Fruit fly (Drosophila melanogaster) whole organism, embryonic: ENCODE measurements around the gene CG10383.

ENCODE experiments used
- Atf3 ChIP-seq: fragments of 200-800 bp; sonication (Bioruptor generic); optimal IDR thresholded peaks from 3 replicates; lab custom pipeline; 2016; ENCODE audit warnings: missing biosample characterization, missing genetic modification characterization
- Atf6 ChIP-seq: fragments of 200-800 bp; sonication (Bioruptor generic); IDR thresholded peaks from 2 replicates; pipeline ENCODE4 v1.3.6; 2022; ENCODE audit warnings: missing biosample characterization, missing genetic modification characterization
- CG10209 ChIP-seq: fragments of 200-800 bp; sonication (Bioruptor generic); optimal IDR thresholded peaks from 3 replicates; lab custom pipeline; 2017; ENCODE audit warnings: missing biosample characterization, mild to moderate bottlenecking, missing genetic modification characterization, missing genetic modification reagents
- CG11093 ChIP-seq: fragments of 200-800 bp; sonication (Bioruptor generic); IDR thresholded peaks from 3 replicates; pipeline ENCODE4 v1.3.6; 2022; ENCODE audit warnings: missing biosample characterization, missing genetic modification characterization
- CG12391 ChIP-seq: fragments of 200-800 bp; sonication (Bioruptor generic); optimal IDR thresholded peaks from 3 replicates; lab custom pipeline; 2018; ENCODE audit warnings: missing biosample characterization, mild to moderate bottlenecking, missing genetic modification characterization, moderate library complexity
- CG12659 ChIP-seq: fragments of 200-800 bp; sonication (Bioruptor generic); optimal IDR thresholded peaks from 3 replicates; lab custom pipeline; 2017; ENCODE audit warnings: mild to moderate bottlenecking, missing biosample characterization, missing genetic modification reagents, missing genetic modification characterization
- CG14441 ChIP-seq: fragments of 200-800 bp; sonication (Bioruptor generic); IDR thresholded peaks from 2 replicates; pipeline ENCODE4 v1.3.6; 2022; ENCODE audit warnings: missing biosample characterization, missing genetic modification characterization
- CG15011 ChIP-seq: fragments of 200-800 bp; sonication (Bioruptor generic); optimal IDR thresholded peaks from 3 replicates; lab custom pipeline; 2018; ENCODE audit warnings: missing biosample characterization, mild to moderate bottlenecking, missing genetic modification characterization
- CG1529 ChIP-seq: fragments of 200-800 bp; sonication (Bioruptor generic); optimal IDR thresholded peaks from 3 replicates; lab custom pipeline; 2018; ENCODE audit warnings: missing biosample characterization, missing genetic modification characterization
- CG15479 ChIP-seq: fragments of 200-800 bp; sonication (Bioruptor generic); optimal IDR thresholded peaks from 3 replicates; lab custom pipeline; 2019; ENCODE audit warnings: missing biosample characterization, mild to moderate bottlenecking, missing genetic modification characterization, moderate library complexity
- CG15696 ChIP-seq: fragments of 200-800 bp; sonication (Bioruptor generic); optimal IDR thresholded peaks from 2 replicates; lab custom pipeline; 2019; ENCODE audit warnings: missing biosample characterization, mild to moderate bottlenecking, missing genetic modification characterization, moderate library complexity
- CG1602 ChIP-seq: fragments of 200-800 bp; sonication (Bioruptor generic); optimal IDR thresholded peaks from 3 replicates; lab custom pipeline; 2016; ENCODE audit warnings: missing biosample characterization, missing genetic modification characterization
- CG16779 ChIP-seq: fragments of 200-800 bp; sonication (Bioruptor generic); IDR thresholded peaks from 2 replicates; pipeline ENCODE4 v1.3.6; 2022; ENCODE audit warnings: missing biosample characterization, missing genetic modification characterization
- CG1832 ChIP-seq: fragments of 200-800 bp; sonication (Bioruptor generic); optimal IDR thresholded peaks from 2 replicates; lab custom pipeline; 2017; ENCODE audit warnings: missing biosample characterization, mild to moderate bottlenecking, missing genetic modification characterization, inconsistent platforms
- CG2129 ChIP-seq: fragments of 200-800 bp; sonication (Bioruptor generic); IDR thresholded peaks from 2 replicates; pipeline ENCODE4 v1.3.6; 2022; ENCODE audit warnings: missing biosample characterization, missing genetic modification characterization; ENCODE audit not compliant: partially characterized antibody
- CG31365 ChIP-seq: fragments of 200-800 bp; sonication (Bioruptor generic); optimal IDR thresholded peaks from 2 replicates; lab custom pipeline; 2018; ENCODE audit warnings: missing biosample characterization, mild to moderate bottlenecking, missing genetic modification characterization
- CG3163 ChIP-seq: fragments of 200-800 bp; sonication (Bioruptor generic); optimal IDR thresholded peaks from 3 replicates; lab custom pipeline; 2016; ENCODE audit warnings: missing biosample characterization, missing genetic modification characterization
- CG3995 ChIP-seq: fragments of 200-800 bp; sonication (Bioruptor generic); optimal IDR thresholded peaks from 3 replicates; lab custom pipeline; 2016; ENCODE audit warnings: missing biosample characterization, missing genetic modification characterization
- CG4282 ChIP-seq: fragments of 200-800 bp; sonication (Bioruptor generic); optimal IDR thresholded peaks from 2 replicates; lab custom pipeline; 2016; ENCODE audit warnings: missing biosample characterization, missing genetic modification characterization
- CG5180 ChIP-seq: fragments of 200-800 bp; sonication (Bioruptor generic); optimal IDR thresholded peaks from 3 replicates; lab custom pipeline; 2017; ENCODE audit warnings: missing biosample characterization, missing genetic modification characterization, mild to moderate bottlenecking, moderate library complexity, missing genetic modification reagents
- CG5953 ChIP-seq: fragments of 200-800 bp; sonication (Bioruptor generic); IDR thresholded peaks from 2 replicates; pipeline ENCODE4 v1.3.6; 2022; ENCODE audit warnings: missing biosample characterization, missing genetic modification characterization
- CG6791 ChIP-seq: fragments of 200-800 bp; sonication (Bioruptor generic); IDR thresholded peaks from 3 replicates; pipeline ENCODE4 v1.3.6; 2022; ENCODE audit warnings: missing biosample characterization, missing genetic modification characterization; ENCODE audit not compliant: partially characterized antibody
- CG8089 ChIP-seq: fragments of 200-800 bp; sonication (Bioruptor generic); optimal IDR thresholded peaks from 3 replicates; lab custom pipeline; 2016; ENCODE audit warnings: missing biosample characterization, missing genetic modification characterization
- CG8281 ChIP-seq: fragments of 200-800 bp; sonication (Bioruptor generic); optimal IDR thresholded peaks from 2 replicates; lab custom pipeline; 2018; ENCODE audit warnings: missing biosample characterization, mild to moderate bottlenecking, missing genetic modification characterization, moderate library complexity
- CG8290 ChIP-seq, 3 experiments: fragments of 200-800 bp; sonication (Bioruptor generic); optimal IDR thresholded peaks; 2 replicates each; lab custom pipeline; 2016 to 2019; ENCODE audit warnings: missing biosample characterization in 3 of 3, missing genetic modification characterization in 3 of 3, mild to moderate bottlenecking in 2 of 3, moderate library complexity in 1 of 3
- CG8944 ChIP-seq: fragments of 200-800 bp; sonication (Bioruptor generic); optimal IDR thresholded peaks from 3 replicates; lab custom pipeline; 2016; ENCODE audit warnings: missing biosample characterization, missing genetic modification characterization
- CG9932 ChIP-seq: fragments of 200-800 bp; sonication (Bioruptor generic); IDR thresholded peaks from 2 replicates; pipeline ENCODE4 v1.3.6; 2022; ENCODE audit warnings: missing biosample characterization, missing genetic modification characterization
- HLH54F ChIP-seq: fragments of 200-800 bp; sonication (Bioruptor generic); optimal IDR thresholded peaks from 3 replicates; lab custom pipeline; 2016; ENCODE audit warnings: missing biosample characterization, missing genetic modification characterization
- Hr51 ChIP-seq, 2 experiments: fragments of 200-800 bp; sonication (Bioruptor generic); optimal IDR thresholded peaks; 2 replicates in 1 of 2; 3 replicates in 1 of 2; lab custom pipeline; 2016 to 2018; ENCODE audit warnings: missing biosample characterization in 2 of 2, missing genetic modification characterization in 2 of 2, mild to moderate bottlenecking in 1 of 2, moderate library complexity in 1 of 2
- Lim3 ChIP-seq: fragments of 200-800 bp; sonication (Bioruptor generic); IDR thresholded peaks from 2 replicates; pipeline ENCODE4 v1.3.6; 2022; ENCODE audit warnings: missing biosample characterization, missing genetic modification characterization
- MBD-R2 ChIP-seq: fragments of 200-800 bp; sonication (Bioruptor generic); IDR thresholded peaks from 2 replicates; pipeline ENCODE4 v1.3.6; 2022; ENCODE audit warnings: missing biosample characterization, missing genetic modification characterization
- Nf-YB ChIP-seq: fragments of 200-800 bp; sonication (Bioruptor generic); optimal IDR thresholded peaks from 3 replicates; lab custom pipeline; 2019; ENCODE audit warnings: missing biosample characterization, mild to moderate bottlenecking, missing genetic modification characterization, moderate library complexity
- Trl ChIP-seq, 3 experiments: fragments of >200 bp in 2 of 3; fragments of 200-800 bp in 1 of 3; sonication (Bioruptor generic) in 1 of 3; optimal IDR thresholded peaks; 2 replicates in 1 of 3; 3 replicates in 2 of 3; lab custom pipeline; 2016 to 2017; ENCODE audit warnings: missing biosample characterization in 1 of 3, missing genetic modification characterization in 1 of 3
- bigmax ChIP-seq: fragments of 200-800 bp; sonication (Bioruptor generic); optimal IDR thresholded peaks from 2 replicates; lab custom pipeline; 2018; ENCODE audit warnings: missing biosample characterization, mild to moderate bottlenecking, missing genetic modification characterization
- exex ChIP-seq: fragments of 200-800 bp; sonication (Bioruptor generic); optimal IDR thresholded peaks from 4 replicates; lab custom pipeline; 2018; ENCODE audit warnings: missing biosample characterization, mild to moderate bottlenecking, missing genetic modification characterization, moderate library complexity
- fd102C ChIP-seq: fragments of 200-800 bp; sonication (Bioruptor generic); optimal IDR thresholded peaks from 2 replicates; lab custom pipeline; 2018; ENCODE audit warnings: missing biosample characterization, mild to moderate bottlenecking, missing genetic modification characterization, moderate library complexity
- knrl ChIP-seq: fragments of 200-800 bp; sonication (Bioruptor generic); IDR thresholded peaks from 3 replicates; pipeline ENCODE4 v1.3.6; 2022; ENCODE audit warnings: missing biosample characterization, missing genetic modification characterization; ENCODE audit not compliant: partially characterized antibody
- maf-S ChIP-seq: fragments of 200-800 bp; sonication (Bioruptor generic); optimal IDR thresholded peaks from 2 replicates; lab custom pipeline; 2016; ENCODE audit warnings: missing biosample characterization, missing genetic modification characterization
- nerfin-2 ChIP-seq: fragments of 200-800 bp; sonication (Bioruptor generic); IDR thresholded peaks from 2 replicates; pipeline ENCODE4 v1.3.6; 2022; ENCODE audit warnings: missing biosample characterization, missing genetic modification characterization; ENCODE audit not compliant: partially characterized antibody
- nmo ChIP-seq: fragments of 200-800 bp; sonication (Bioruptor generic); optimal IDR thresholded peaks from 2 replicates; lab custom pipeline; 2018; ENCODE audit warnings: missing biosample characterization, mild to moderate bottlenecking, missing genetic modification characterization, moderate library complexity
- p53 ChIP-seq: fragments of 200-800 bp; sonication (Bioruptor generic); optimal IDR thresholded peaks from 2 replicates; lab custom pipeline; 2016; ENCODE audit warnings: missing biosample characterization, missing genetic modification characterization
- pb ChIP-seq: fragments of 200-800 bp; sonication (Bioruptor generic); optimal IDR thresholded peaks from 3 replicates; lab custom pipeline; 2016; ENCODE audit warnings: missing biosample characterization, missing genetic modification characterization
- peb ChIP-seq: fragments of 200-800 bp; sonication (Bioruptor generic); IDR thresholded peaks from 2 replicates; pipeline ENCODE4 v1.3.6; 2022; ENCODE audit warnings: missing biosample characterization, missing genetic modification characterization
- stwl ChIP-seq: fragments of 200-800 bp; sonication (Bioruptor generic); optimal IDR thresholded peaks from 3 replicates; lab custom pipeline; 2018; ENCODE audit warnings: missing biosample characterization, mild to moderate bottlenecking, missing genetic modification characterization, moderate library complexity
- tap ChIP-seq: fragments of 200-800 bp; optimal IDR thresholded peaks from 3 replicates; lab custom pipeline; 2019; ENCODE audit warnings: missing biosample characterization, mild to moderate bottlenecking, missing genetic modification characterization, moderate library complexity
- tio ChIP-seq: fragments of 200-800 bp; sonication (Bioruptor generic); optimal IDR thresholded peaks from 2 replicates; lab custom pipeline; 2017; ENCODE audit warnings: missing biosample characterization, missing genetic modification characterization, inconsistent platforms
- unc-4 ChIP-seq: fragments of 200-800 bp; sonication (Bioruptor generic); IDR thresholded peaks from 2 replicates; pipeline ENCODE4 v1.3.6; 2022; ENCODE audit warnings: missing biosample characterization, missing genetic modification characterization; ENCODE audit not compliant: partially characterized antibody

CG10383 gene

dm6 chr2L:18702721-18703488 lies 7.5 kb upstream of the CG10383 start, which contains the start of the genes CG10376 and CG10343 (continued):
- TF ChIP-seq CG31365 (tag; lab: Kevin White, UChicago) (no peak), CG1832 (GFP tag; lab: Kevin White, UChicago) (no peak), exex (tag; lab: Kevin White, UChicago) (peak; percentile 68), CG16779 (GFP tag; lab: Robert Waterston, UW) (no peak), CG8089 (GFP tag; lab: Kevin White, UChicago) (no peak), CG10209 (peak; percentile 91), p53 (GFP tag; lab: Kevin White, UChicago) (peak; percentile 34), CG8281 (tag; lab: Kevin White, UChicago) (peak; percentile 70), unc-4 (GFP tag; lab: Robert Waterston, UW) (peak; percentile 40; the same call in 1 of the 2 replicates), CG2129 (GFP tag; lab: Robert Waterston, UW) (no peak), CG9932 (GFP tag; lab: Robert Waterston, UW) (peak; percentile 94), Lim3 (GFP tag; lab: Robert Waterston, UW) (no peak), Trl (optimal IDR thresholded peaks at IDR 0.05; lab: Kevin White, UChicago) (no peak), Trl (GFP tag; optimal IDR thresholded peaks at IDR 0.05; lab: Kevin White, UChicago) (peak; percentile 48), CG8944 (GFP tag; lab: Kevin White, UChicago) (peak; percentile 49), CG12391 (peak; percentile 96), CG11093 (GFP tag; lab: Robert Waterston, UW) (peak; percentile 58; the same call in 1 of the 3 replicates), bigmax (GFP tag; lab: Kevin White, UChicago) (no peak), Atf3 (GFP tag; lab: Kevin White, UChicago) (peak; percentile 51), CG15696 (tag; lab: Kevin White, UChicago) (peak; percentile 95), Hr51 (GFP tag; optimal IDR thresholded peaks at IDR 0.05; lab: Kevin White, UChicago) (peak; percentile 50 to 90), peb (GFP tag; lab: Robert Waterston, UW) (peak; percentile 69; the same call in 1 of the 2 replicates), CG6791 (GFP tag; lab: Robert Waterston, UW) (peak; percentile 78), fd102C (peak; percentile 59), tap (tag; lab: Kevin White, UChicago) (peak; percentile 83), CG5180 (no peak), CG4282 (no peak), nerfin-2 (no peak), stwl (peak; percentile 68), maf-S (GFP tag; lab: Kevin White, UChicago) (no peak), CG3163 (GFP tag; lab: Kevin White, UChicago) (no peak), MBD-R2 (GFP tag; lab: Robert Waterston, UW) (peak; percentile 79), CG1602 (peak; percentile 91), CG8290 (GFP tag; optimal IDR thresholded peaks at IDR 0.05; lab: Kevin White, UChicago) (peak; percentile 69), CG8290 (tag; optimal IDR thresholded peaks at IDR 0.05; lab: Kevin White, UChicago) (peak in 1 of 2 experiments; percentile 45), CG14441 (GFP tag; lab: Robert Waterston, UW) (peak; percentile 82), CG15479 (GFP tag; lab: Kevin White, UChicago) (no peak), CG12659 (GFP tag; lab: Kevin White, UChicago) (peak; percentile 94), CG3995 (peak; percentile 16), Nf-YB (GFP tag; lab: Kevin White, UChicago) (peak; percentile 74), CG15011 (GFP tag; lab: Kevin White, UChicago) (no peak), CG5953 (GFP tag; lab: Robert Waterston, UW) (no peak; the same call in 1 of the 2 replicates), Atf6 (GFP tag; lab: Robert Waterston, UW) (peak; percentile 80), nmo (GFP tag; lab: Kevin White, UChicago) (peak; percentile 98), knrl (GFP tag; lab: Robert Waterston, UW) (peak; percentile 39; the same call in 1 of the 3 replicates), HLH54F (GFP tag; lab: Kevin White, UChicago) (peak; percentile 58), pb (GFP tag; lab: Kevin White, UChicago) (no peak), tio (GFP tag; lab: Kevin White, UChicago) (peak; percentile 89), CG1529 (peak; percentile 62)
